Worm (Caenorhabditis elegans) whole organism, late embryonic: ENCODE results near the gene unc-10.
A peak's percentile ranks its signal among the peaks of the same experiment; 100 is the strongest.

Experiments
- C38D4.7 ChIP-seq: fragments of 200-800 bp; sonication (Bioruptor generic); optimal IDR thresholded peaks from 2 replicates; lab custom pipeline; 2018; ENCODE audit warnings: mild to moderate bottlenecking, missing genetic modification characterization, moderate library complexity, missing compliant biosample characterization
- F13H6.1 ChIP-seq: sonication (generic microtip); optimal IDR thresholded peaks from 2 replicates; lab custom pipeline; 2016; ENCODE audit warnings: missing genetic modification characterization, missing compliant biosample characterization
- T23F11.4 ChIP-seq: fragments of 200-800 bp; sonication (Bioruptor generic); optimal IDR thresholded peaks from 2 replicates; lab custom pipeline; 2018; ENCODE audit warnings: mild to moderate bottlenecking, missing genetic modification characterization, missing compliant biosample characterization
- ceh-14 ChIP-seq: sonication (generic microtip); optimal IDR thresholded peaks from 2 replicates; lab custom pipeline; 2016; ENCODE audit warnings: missing genotype, missing genetic modification characterization, missing compliant biosample characterization
- ceh-18 ChIP-seq: sonication (generic microtip); optimal IDR thresholded peaks from 2 replicates; lab custom pipeline; 2016; ENCODE audit warnings: missing genetic modification characterization, missing compliant biosample characterization
- ceh-2 ChIP-seq: sonication (generic microtip); optimal IDR thresholded peaks from 2 replicates; lab custom pipeline; 2016; ENCODE audit warnings: missing genotype, missing genetic modification characterization, missing compliant biosample characterization
- ceh-22 ChIP-seq: sonication (generic microtip); optimal IDR thresholded peaks from 2 replicates; lab custom pipeline; 2017; ENCODE audit warnings: missing biosample characterization, missing genetic modification characterization
- ceh-30 ChIP-seq: fragments of 150-350 bp; optimal IDR thresholded peaks from 2 replicates; lab custom pipeline; 2014; ENCODE audit warnings: missing biosample characterization, missing genetic modification characterization
- ceh-31 ChIP-seq: sonication (generic microtip); optimal IDR thresholded peaks from 2 replicates; lab custom pipeline; 2016; ENCODE audit warnings: missing genetic modification characterization, missing compliant biosample characterization
- ceh-45 ChIP-seq: fragments of 200-800 bp; sonication (Bioruptor generic); IDR thresholded peaks from 2 replicates; pipeline ENCODE4 v1.3.6; 2022; ENCODE audit warnings: missing genetic modification reagents, missing genetic modification characterization, missing compliant biosample characterization
- ceh-6 ChIP-seq: fragments of 200-800 bp; sonication (Bioruptor generic); optimal IDR thresholded peaks from 2 replicates; lab custom pipeline; 2018; ENCODE audit warnings: mild to moderate bottlenecking, missing genetic modification characterization, missing compliant biosample characterization
- ceh-9 ChIP-seq: sonication (generic microtip); optimal IDR thresholded peaks from 2 replicates; lab custom pipeline; 2016; ENCODE audit warnings: mild to moderate bottlenecking, missing genetic modification characterization, inconsistent platforms, missing compliant biosample characterization
- che-1 ChIP-seq: sonication (generic microtip); optimal IDR thresholded peaks from 2 replicates; lab custom pipeline; 2016; ENCODE audit warnings: mild to moderate bottlenecking, missing genetic modification characterization, missing compliant biosample characterization
- dve-1 ChIP-seq: sonication (generic microtip); optimal IDR thresholded peaks from 2 replicates; lab custom pipeline; 2017; ENCODE audit warnings: antibody characterized with exemption, mild to moderate bottlenecking, missing genetic modification characterization, missing compliant biosample characterization
- elt-2 ChIP-seq: sonication (generic microtip); optimal IDR thresholded peaks from 2 replicates; lab custom pipeline; 2016; ENCODE audit warnings: missing genetic modification reagents, missing genetic modification characterization, missing compliant biosample characterization
- fax-1 ChIP-seq: sonication (generic microtip); optimal IDR thresholded peaks from 2 replicates; lab custom pipeline; 2016; ENCODE audit warnings: missing genotype, missing genetic modification characterization, missing compliant biosample characterization
- fkh-10 ChIP-seq: fragments of 150-350 bp; optimal IDR thresholded peaks from 2 replicates; lab custom pipeline; 2014; ENCODE audit warnings: missing biosample characterization, missing genetic modification reagents, missing genetic modification characterization
- hlh-13 ChIP-seq: fragments of 200-800 bp; sonication (Bioruptor generic); optimal IDR thresholded peaks from 2 replicates; lab custom pipeline; 2018; ENCODE audit warnings: mild to moderate bottlenecking, missing genetic modification characterization, missing compliant biosample characterization
- hlh-15 ChIP-seq: sonication (generic microtip); optimal IDR thresholded peaks from 2 replicates; lab custom pipeline; 2016; ENCODE audit warnings: missing genetic modification characterization, missing compliant biosample characterization
- lin-11 ChIP-seq: fragments of 200-800 bp; sonication (Bioruptor generic); optimal IDR thresholded peaks from 2 replicates; lab custom pipeline; 2018; ENCODE audit warnings: mild to moderate bottlenecking, missing genetic modification characterization, missing compliant biosample characterization
- madf-2 ChIP-seq: sonication (generic microtip); optimal IDR thresholded peaks from 2 replicates; lab custom pipeline; 2017; ENCODE audit warnings: missing genetic modification characterization, missing compliant biosample characterization
- mec-3 ChIP-seq: sonication (generic microtip); optimal IDR thresholded peaks from 2 replicates; lab custom pipeline; 2016; ENCODE audit warnings: borderline replicate concordance, missing genetic modification characterization, missing compliant biosample characterization
- nfya-1 ChIP-seq: sonication (generic microtip); optimal IDR thresholded peaks from 2 replicates; lab custom pipeline; 2017; ENCODE audit warnings: missing genetic modification characterization, mild to moderate bottlenecking, missing compliant biosample characterization, antibody characterized with exemption, moderate library complexity
- nhr-232 ChIP-seq: sonication (generic microtip); optimal IDR thresholded peaks from 2 replicates; lab custom pipeline; 2016; ENCODE audit warnings: missing genetic modification characterization, missing compliant biosample characterization
- odd-2 ChIP-seq: sonication (generic microtip); optimal IDR thresholded peaks from 2 replicates; lab custom pipeline; 2017; ENCODE audit warnings: antibody characterized with exemption, mild to moderate bottlenecking, missing genetic modification characterization, missing compliant biosample characterization
- pag-3 ChIP-seq: sonication (generic microtip); optimal IDR thresholded peaks from 2 replicates; lab custom pipeline; 2016; ENCODE audit warnings: missing compliant biosample characterization, missing genetic modification characterization, borderline replicate concordance
- pat-9 ChIP-seq: fragments of 200-800 bp; sonication (Bioruptor generic); optimal IDR thresholded peaks from 2 replicates; lab custom pipeline; 2018; ENCODE audit warnings: mild to moderate bottlenecking, missing genetic modification characterization, moderate library complexity, missing compliant biosample characterization
- pax-1 ChIP-seq: fragments of 150-350 bp; optimal IDR thresholded peaks from 2 replicates; lab custom pipeline; 2014; ENCODE audit warnings: missing biosample characterization, missing genetic modification characterization
- pros-1 ChIP-seq: fragments of 150-350 bp; optimal IDR thresholded peaks from 2 replicates; lab custom pipeline; 2014; ENCODE audit warnings: missing biosample characterization, missing genetic modification reagents, missing genetic modification characterization
- ref-2 ChIP-seq: sonication (generic microtip); optimal IDR thresholded peaks from 2 replicates; lab custom pipeline; 2016; ENCODE audit warnings: missing genetic modification characterization, missing compliant biosample characterization
- unc-42 ChIP-seq: sonication (generic microtip); optimal IDR thresholded peaks from 2 replicates; lab custom pipeline; 2016; ENCODE audit warnings: missing genotype, missing genetic modification characterization, missing compliant biosample characterization
- unc-55 ChIP-seq: sonication (generic microtip); optimal IDR thresholded peaks from 2 replicates; lab custom pipeline; 2017; ENCODE audit warnings: missing biosample characterization, missing genetic modification reagents, missing genetic modification characterization
- zip-5 ChIP-seq: sonication (generic microtip); optimal IDR thresholded peaks from 2 replicates; lab custom pipeline; 2016; ENCODE audit warnings: missing genetic modification characterization, missing compliant biosample characterization

The unc-10 gene

DNA sequence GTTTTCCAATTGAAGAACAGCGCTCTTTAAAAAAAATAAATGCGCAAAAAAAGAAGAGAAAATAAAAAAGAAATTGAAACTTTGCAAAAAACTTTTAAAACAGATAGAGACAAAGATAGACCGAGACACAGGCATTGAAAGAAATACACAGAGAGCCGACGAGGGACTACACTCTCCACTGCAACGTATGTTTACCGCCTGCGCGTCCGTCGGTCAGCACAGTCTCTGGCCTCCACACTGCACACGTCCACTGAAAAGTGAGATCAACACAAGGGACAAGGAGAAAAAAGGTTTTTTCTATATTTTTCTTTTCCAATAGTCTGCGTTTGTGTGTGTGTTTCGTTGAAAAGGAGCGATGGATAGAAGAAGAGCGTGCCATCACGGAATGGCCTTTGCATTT is 26.3 kb upstream of the unc-10 start:
- TF ChIP-seq unc-42 (tag; lab: Kevin White, UChicago) (no peak), nfya-1 (tag; lab: Kevin White, UChicago) (peak; percentile 63), ceh-18 (tag; lab: Kevin White, UChicago) (peak; percentile 32), ceh-14 (tag; lab: Kevin White, UChicago) (no peak), pag-3 (tag; lab: Kevin White, UChicago) (no peak), ceh-2 (no peak), che-1 (tag; lab: Kevin White, UChicago) (no peak), dve-1 (tag; lab: Kevin White, UChicago) (peak; percentile 16)

- peak; percentile 87 for TF ChIP-seq elt-2 (tag; lab: Kevin White, UChicago)
- TF ChIP-seq pax-1: no peak
These were observed 25.5 kb upstream of the unc-10 start, which contains the start of gene sur-5 for ce11 chrX:7305520-7306186. sur-5 (minus strand) TSS chrX:7305570.

DNA sequence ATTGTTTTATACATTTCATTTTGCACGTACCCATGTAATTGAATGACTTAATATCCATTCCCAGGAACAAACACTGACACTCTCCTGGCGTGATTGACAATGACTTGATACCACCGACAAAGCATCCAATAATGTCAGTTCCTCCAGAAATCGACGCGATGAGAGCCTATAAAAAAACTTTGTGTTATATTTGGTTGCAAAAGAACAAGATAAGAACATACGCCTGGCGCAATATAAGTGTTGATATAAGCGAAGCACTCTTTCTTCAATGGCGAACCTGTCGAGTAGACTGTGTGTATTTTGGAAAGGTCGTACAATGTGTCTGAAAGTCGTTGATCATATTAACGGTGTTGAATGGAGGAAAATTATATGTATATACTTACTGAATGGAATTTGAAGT is 23.0 kb upstream of the unc-10 start:
- no peak for TF ChIP-seq che-1 (tag; lab: Kevin White, UChicago)
- TF ChIP-seq unc-55 (GFP tag; lab: Kevin White, UChicago): no peak
- no peak for TF ChIP-seq ceh-6 (GFP tag; lab: Kevin White, UChicago)
- TF ChIP-seq hlh-13 (GFP tag; lab: Kevin White, UChicago): no peak
- TF ChIP-seq fkh-10: no peak
- no peak for TF ChIP-seq ceh-31 (tag; lab: Kevin White, UChicago)
- TF ChIP-seq T23F11.4 (GFP tag; lab: Kevin White, UChicago): no peak
- TF ChIP-seq, all 69 proteins: peak for 0

DNA sequence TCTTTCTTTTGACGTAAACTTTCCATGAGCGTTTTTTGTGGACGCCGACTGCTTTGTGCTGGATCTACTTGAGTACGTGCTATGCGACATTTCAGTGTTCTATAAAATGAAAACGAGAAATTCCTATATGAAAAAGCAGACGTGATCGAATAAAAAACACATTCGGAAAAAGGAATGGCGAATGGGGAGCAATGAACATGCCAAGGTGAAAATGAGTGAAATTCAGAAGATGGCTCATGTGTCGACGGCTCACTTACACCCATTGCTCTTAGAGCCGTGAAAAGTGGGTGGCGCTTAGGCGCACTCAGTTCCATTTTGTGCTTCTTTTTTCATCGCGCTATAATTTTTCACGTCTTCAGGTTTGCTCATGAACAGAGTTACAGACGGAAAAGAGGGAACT is 18.5 kb upstream of the unc-10 start, which contains the start of gene K03A1.4:
Gene K03A1.4, minus strand, starts transcription at position 101 of the 400 bp plus-strand sequence.
- TF ChIP-seq ref-2 (tag; lab: Kevin White, UChicago) (no peak), mec-3 (tag; lab: Kevin White, UChicago) (no peak), pat-9 (no peak), nfya-1 (tag; lab: Kevin White, UChicago) (no peak), odd-2 (tag; lab: Kevin White, UChicago) (no peak), unc-55 (GFP tag; lab: Kevin White, UChicago) (no peak), che-1 (tag; lab: Kevin White, UChicago) (no peak), ceh-18 (tag; lab: Kevin White, UChicago) (no peak), fkh-10 (no peak), madf-2 (tag; lab: Kevin White, UChicago) (no peak), ceh-9 (no peak), ceh-30 (tag; lab: Kevin White, UChicago) (no peak), lin-11 (tag; lab: Kevin White, UChicago) (no peak), hlh-15 (no peak)
- TF ChIP-seq, all 69 proteins: peak for 0

- no peak for TF ChIP-seq nhr-232
- no peak for TF ChIP-seq pros-1 (tag; lab: Kevin White, UChicago)
- TF ChIP-seq ceh-2: no peak
- no peak for TF ChIP-seq ceh-45
- no peak for TF ChIP-seq zip-5 (tag; lab: Kevin White, UChicago)
These were observed 16.2 kb upstream of the unc-10 start for ce11 chrX:7296310-7296709.

- no peak for TF ChIP-seq C38D4.7 (GFP tag; lab: Kevin White, UChicago)
- TF ChIP-seq F13H6.1: no peak
- TF ChIP-seq ceh-22 (tag; lab: Kevin White, UChicago): no peak
- TF ChIP-seq fax-1 (tag; lab: Kevin White, UChicago): no peak
- no peak for TF ChIP-seq unc-42 (tag; lab: Kevin White, UChicago)
- no peak for TF ChIP-seq ref-2 (tag; lab: Kevin White, UChicago)
These were observed 11.7 kb upstream of the unc-10 start, which contains the start of gene lron-7 for ce11 chrX:7291810-7292209. lron-7 (plus strand) TSS chrX:7292132.
